Worm (Caenorhabditis elegans): Measurements from ENCODE around the gene C18G1.8.

DNA sequence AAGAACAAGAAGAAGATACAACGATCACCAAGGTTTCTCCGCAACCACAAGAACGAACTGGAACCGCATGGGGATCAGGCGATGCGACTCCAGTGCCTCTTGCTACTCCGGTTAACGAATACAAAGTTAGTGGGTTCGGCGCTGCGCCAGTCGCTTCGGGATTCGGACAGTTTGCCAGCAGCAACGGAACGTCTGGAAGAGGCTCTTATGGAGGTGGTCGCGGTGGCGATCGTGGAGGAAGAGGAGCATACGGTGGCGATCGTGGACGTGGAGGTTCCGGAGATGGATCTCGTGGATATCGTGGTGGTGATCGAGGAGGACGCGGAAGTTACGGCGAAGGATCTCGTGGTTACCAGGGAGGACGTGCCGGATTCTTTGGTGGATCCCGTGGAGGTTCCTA, 8.4 kb downstream of the C18G1.8 start:
- TF ChIP-seq duxl-1 (tag; optimal IDR thresholded peaks at IDR 0.05; ENCODE audit: poor library complexity) = no peak
- TF ChIP-seq daf-19 (GFP tag; conservative IDR thresholded peaks at IDR 0.05) = no peak
- TF ChIP-seq mes-2 (tag; optimal IDR thresholded peaks at IDR 0.05; ENCODE audit: poor library complexity, severe bottlenecking) = no peak
- no peak for TF ChIP-seq nhr-102 (tag; optimal IDR thresholded peaks at IDR 0.05)
- TF ChIP-seq aly-2 (tag; optimal IDR thresholded peaks at IDR 0.05) = no peak
- TF ChIP-seq zfp-2 (tag; optimal IDR thresholded peaks at IDR 0.05) = no peak
- TF ChIP-seq daf-12 (tag; optimal IDR thresholded peaks at IDR 0.05) = no peak
- no peak for TF ChIP-seq nhr-76 (tag; optimal IDR thresholded peaks at IDR 0.05)
- no peak for TF ChIP-seq pqm-1 (tag; optimal IDR thresholded peaks at IDR 0.05)
- no peak for TF ChIP-seq nhr-237 (tag; optimal IDR thresholded peaks at IDR 0.05)
- no peak for TF ChIP-seq lir-3 (tag; optimal IDR thresholded peaks at IDR 0.05)
- TF ChIP-seq hlh-30 (tag; optimal IDR thresholded peaks at IDR 0.05; ENCODE audit: insufficient read depth) = no peak
- TF ChIP-seq dve-1 (tag; optimal IDR thresholded peaks at IDR 0.05; ENCODE audit: insufficient read depth) = no peak

Data from whole organism, L4 larva.